Worm (Caenorhabditis elegans): ENCODE measurements around the gene C53A3.1.

C53A3.1 gene

DNA sequence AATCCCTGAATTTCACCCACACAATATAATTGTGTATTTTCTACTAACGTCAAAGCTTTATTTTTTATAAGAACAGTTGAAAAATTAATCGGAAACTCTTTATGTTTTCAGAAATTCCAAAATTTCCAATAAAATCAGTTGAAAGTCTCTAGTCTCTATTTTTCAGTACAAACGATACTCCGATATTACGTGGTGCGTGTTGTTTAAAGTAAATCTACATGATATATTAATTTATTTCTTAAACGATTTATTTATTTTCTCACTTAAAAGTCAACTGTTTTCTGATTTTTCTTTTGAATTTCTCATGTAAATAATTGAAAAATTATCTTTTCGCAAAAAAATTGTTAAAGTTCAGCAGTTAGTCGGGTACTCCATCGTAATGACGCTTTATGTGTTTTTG lies 47.8 kb downstream of the C53A3.1 start:
- TF ChIP-seq ham-2 (GFP tag; optimal IDR thresholded peaks at IDR 0.05) (no peak), ces-1 (GFP tag; optimal IDR thresholded peaks at IDR 0.05) (no peak), nhr-76 (tag; optimal IDR thresholded peaks at IDR 0.05) (no peak), drap-1 (GFP tag; optimal IDR thresholded peaks at IDR 0.05) (no peak), snpc-4 (tag; optimal IDR thresholded peaks at IDR 0.05) (no peak), bed-3 (GFP tag; optimal IDR thresholded peaks at IDR 0.05) (no peak), unc-62 (GFP tag; optimal IDR thresholded peaks at IDR 0.05) (no peak), mab-5 (tag; optimal IDR thresholded peaks at IDR 0.05) (no peak), ztf-11 (tag; optimal IDR thresholded peaks at IDR 0.05) (no peak), unc-120 (tag; optimal IDR thresholded peaks at IDR 0.05; ENCODE audit: poor library complexity, severe bottlenecking) (no peak), unc-39 (tag; optimal IDR thresholded peaks at IDR 0.05) (no peak), elt-1 (tag; optimal IDR thresholded peaks at IDR 0.05; ENCODE audit: borderline replicate concordance, insufficient read depth) (no peak), sptf-1 (tag; optimal IDR thresholded peaks at IDR 0.05) (no peak), pha-4 (tag; optimal IDR thresholded peaks at IDR 0.05) (no peak), lsy-2 (tag; optimal IDR thresholded peaks at IDR 0.05) (no peak), elt-3 (tag; optimal IDR thresholded peaks at IDR 0.05) (no peak), flh-1 (GFP tag; optimal IDR thresholded peaks at IDR 0.05) (no peak), ceh-43 (GFP tag; optimal IDR thresholded peaks at IDR 0.05) (no peak)
